Worm (Caenorhabditis elegans): ENCODE data around the gene cyp-35A2.

Gene cyp-35A2

DNA sequence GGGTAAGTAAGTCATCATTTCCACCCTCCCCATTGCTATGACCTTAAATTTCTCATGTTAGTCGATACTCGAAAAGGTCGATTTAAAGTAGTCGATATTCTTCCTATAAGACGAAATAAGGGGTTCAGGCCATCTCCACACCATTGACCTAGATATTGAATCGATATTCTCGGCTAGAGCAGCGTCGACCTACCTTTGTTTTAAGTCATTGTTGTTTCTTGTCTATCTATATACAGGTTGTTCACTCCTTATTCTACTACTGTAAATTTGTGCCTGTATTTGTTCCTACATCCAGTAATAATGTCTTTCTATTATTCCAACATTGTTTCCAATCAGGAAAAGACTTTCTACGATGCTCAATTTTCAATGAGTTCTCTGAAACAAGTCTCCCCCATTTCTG is 37.1 kb downstream of the cyp-35A2 start, which contains the start of gene F10G2.4:
Gene F10G2.4 (plus strand): TSS at position 301 of the 400 bp plus-strand sequence.
- TF ChIP-seq nhr-28 (tag; optimal IDR thresholded peaks at IDR 0.05) (no peak), sptf-1 (tag; optimal IDR thresholded peaks at IDR 0.05) (no peak), zip-8 (tag; optimal IDR thresholded peaks at IDR 0.05) (no peak), mls-2 (tag; optimal IDR thresholded peaks at IDR 0.05) (no peak), mab-5 (tag; optimal IDR thresholded peaks at IDR 0.05) (no peak), ces-1 (GFP tag; optimal IDR thresholded peaks at IDR 0.05) (no peak), cnd-1 (tag; optimal IDR thresholded peaks at IDR 0.05) (no peak), sem-2 (GFP tag; optimal IDR thresholded peaks at IDR 0.05) (no peak), unc-62 (GFP tag; optimal IDR thresholded peaks at IDR 0.05) (no peak), elt-1 (tag; optimal IDR thresholded peaks at IDR 0.05; ENCODE audit: borderline replicate concordance, insufficient read depth) (no peak), drap-1 (GFP tag; optimal IDR thresholded peaks at IDR 0.05) (no peak)

ce11 chrV:7325285-7325684 is 38.7 kb downstream of the cyp-35A2 start, which contains the start of gene srx-92:
Gene srx-92 (minus strand): TSS chrV:7325385.
- TF ChIP-seq bed-3 (GFP tag; optimal IDR thresholded peaks at IDR 0.05) (no peak), nhr-237 (tag; optimal IDR thresholded peaks at IDR 0.05) (no peak), flh-1 (GFP tag; optimal IDR thresholded peaks at IDR 0.05) (no peak), sptf-1 (tag; optimal IDR thresholded peaks at IDR 0.05) (no peak), mep-1 (tag; optimal IDR thresholded peaks at IDR 0.05) (no peak), ceh-39 (tag; optimal IDR thresholded peaks at IDR 0.05) (no peak), nhr-76 (tag; optimal IDR thresholded peaks at IDR 0.05) (no peak), sem-2 (GFP tag; optimal IDR thresholded peaks at IDR 0.05) (no peak), tbx-8 (GFP tag; optimal IDR thresholded peaks at IDR 0.05) (no peak), unc-39 (tag; optimal IDR thresholded peaks at IDR 0.05) (no peak), zip-8 (tag; optimal IDR thresholded peaks at IDR 0.05) (no peak), ceh-43 (GFP tag; optimal IDR thresholded peaks at IDR 0.05) (no peak)

ce11 chrV:7321915-7322314 is 42.1 kb downstream of the cyp-35A2 start, which contains the start of gene F10G2.10:
Gene F10G2.10 (plus strand): TSS chrV:7322215.
- TF ChIP-seq unc-120 (tag; optimal IDR thresholded peaks at IDR 0.05; ENCODE audit: poor library complexity, severe bottlenecking) (no peak), snpc-4 (tag; optimal IDR thresholded peaks at IDR 0.05) (no peak), nhr-28 (tag; optimal IDR thresholded peaks at IDR 0.05) (no peak), nhr-12 (tag; optimal IDR thresholded peaks at IDR 0.05) (no peak), lin-13 (tag; optimal IDR thresholded peaks at IDR 0.05) (no peak), bed-3 (GFP tag; optimal IDR thresholded peaks at IDR 0.05) (no peak), ztf-11 (tag; optimal IDR thresholded peaks at IDR 0.05) (no peak)

- TF ChIP-seq lin-13 (tag; optimal IDR thresholded peaks at IDR 0.05) (no peak), unc-39 (tag; optimal IDR thresholded peaks at IDR 0.05) (no peak), blmp-1 (tag; optimal IDR thresholded peaks at IDR 0.05) (no peak), cnd-1 (tag; optimal IDR thresholded peaks at IDR 0.05) (no peak), nhr-2 (tag; optimal IDR thresholded peaks at IDR 0.05) (no peak), nhr-12 (tag; optimal IDR thresholded peaks at IDR 0.05) (no peak), elt-3 (tag; optimal IDR thresholded peaks at IDR 0.05) (no peak), ceh-83 (GFP tag; optimal IDR thresholded peaks at IDR 0.05) (no peak), tbx-8 (GFP tag; optimal IDR thresholded peaks at IDR 0.05) (no peak), pha-4 (tag; optimal IDR thresholded peaks at IDR 0.05) (no peak), unc-120 (tag; optimal IDR thresholded peaks at IDR 0.05; ENCODE audit: poor library complexity, severe bottlenecking) (no peak), ham-2 (GFP tag; optimal IDR thresholded peaks at IDR 0.05) (no peak)
These were observed 43.1 kb downstream of the cyp-35A2 start, which contains the start of gene lmd-4 for ce11 chrV:7320909-7321308. Gene lmd-4 (minus strand): TSS chrV:7321009.

- no peak for TF ChIP-seq mls-2 (tag; optimal IDR thresholded peaks at IDR 0.05)
- TF ChIP-seq elt-3 (tag; optimal IDR thresholded peaks at IDR 0.05) = no peak
- no peak for TF ChIP-seq nhr-76 (tag; optimal IDR thresholded peaks at IDR 0.05)
- no peak for TF ChIP-seq ceh-83 (GFP tag; optimal IDR thresholded peaks at IDR 0.05)
- TF ChIP-seq nhr-2 (tag; optimal IDR thresholded peaks at IDR 0.05) = no peak
- no peak for TF ChIP-seq nhr-237 (tag; optimal IDR thresholded peaks at IDR 0.05)
- no peak for TF ChIP-seq flh-1 (GFP tag; optimal IDR thresholded peaks at IDR 0.05)
- no peak for TF ChIP-seq hlh-1 (tag; optimal IDR thresholded peaks at IDR 0.05)
- TF ChIP-seq pha-4 (tag; optimal IDR thresholded peaks at IDR 0.05) = no peak
- no peak for TF ChIP-seq ces-1 (GFP tag; optimal IDR thresholded peaks at IDR 0.05)
- TF ChIP-seq mep-1 (tag; optimal IDR thresholded peaks at IDR 0.05) = no peak
- no peak for TF ChIP-seq mab-5 (tag; optimal IDR thresholded peaks at IDR 0.05)
- no peak for TF ChIP-seq unc-39 (tag; optimal IDR thresholded peaks at IDR 0.05)
- no peak for TF ChIP-seq M03D4.4 (tag; optimal IDR thresholded peaks at IDR 0.05)
- no peak for TF ChIP-seq lin-32 (GFP tag; optimal IDR thresholded peaks at IDR 0.05)
- TF ChIP-seq elt-1 (tag; optimal IDR thresholded peaks at IDR 0.05; ENCODE audit: borderline replicate concordance, insufficient read depth) = no peak
These were observed 50.7 kb downstream of the cyp-35A2 start, which contains the start of gene srx-6 for ce11 chrV:7313233-7313632. Gene srx-6 (minus strand): TSS chrV:7313333.

Data from whole organism, mixed stage, embryonic.